Worm (Caenorhabditis elegans) whole organism, L2 larva: ENCODE data around the gene BE10.3.
A peak's percentile ranks its signal among the peaks of the same experiment; 100 is the strongest.

ENCODE experiments used
- aly-2 ChIP-seq: fragments of 150-350 bp; optimal IDR thresholded peaks from 2 replicates; lab custom pipeline; 2014; ENCODE audit warnings: missing biosample characterization, missing genetic modification characterization
- ama-1 ChIP-seq: fragments of 150-350 bp; optimal IDR thresholded peaks from 2 replicates; lab custom pipeline; 2018; ENCODE audit warnings: inconsistent platforms
- fos-1 ChIP-seq: fragments of 150-350 bp; optimal IDR thresholded peaks from 2 replicates; lab custom pipeline; 2014; ENCODE audit warnings: missing biosample characterization, missing genetic modification characterization
- lin-39 ChIP-seq: fragments of 150-350 bp; optimal IDR thresholded peaks from 2 replicates; lab custom pipeline; 2014; ENCODE audit warnings: missing biosample characterization, missing genetic modification reagents, missing genetic modification characterization
- nhr-11 ChIP-seq: fragments of 150-350 bp; optimal IDR thresholded peaks from 2 replicates; lab custom pipeline; 2014; ENCODE audit warnings: missing biosample characterization, missing genetic modification characterization
- nhr-237 ChIP-seq: fragments of 150-350 bp; optimal IDR thresholded peaks from 2 replicates; lab custom pipeline; 2014; ENCODE audit warnings: missing biosample characterization, missing genetic modification characterization
- nhr-25 ChIP-seq: fragments of 150-350 bp; sonication (generic microtip); optimal IDR thresholded peaks from 3 replicates; lab custom pipeline; 2014; ENCODE audit warnings: missing biosample characterization, missing genetic modification characterization
- snpc-4 ChIP-seq: fragments of 150-350 bp; optimal IDR thresholded peaks from 2 replicates; lab custom pipeline; 2014; ENCODE audit warnings: missing biosample characterization, missing genetic modification characterization

DNA sequence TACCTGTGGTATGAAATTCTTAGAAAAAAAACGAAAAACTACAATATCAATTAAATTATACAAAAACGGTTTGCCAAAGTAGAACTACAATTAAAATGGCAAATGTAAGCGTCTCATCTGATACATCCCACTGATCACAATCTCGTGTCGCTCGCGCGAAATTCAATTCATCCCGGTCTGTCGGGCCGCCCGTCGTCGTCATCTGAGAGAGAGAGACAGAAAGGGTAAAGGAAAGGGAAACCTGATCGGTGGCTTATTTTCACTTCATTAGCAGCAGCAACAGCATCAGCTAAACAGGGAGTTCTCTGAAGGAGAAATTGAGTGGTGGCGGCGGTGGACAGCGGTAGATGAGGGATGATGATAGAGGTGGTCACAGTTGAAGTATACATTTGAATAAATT is 7.3 kb upstream of the BE10.3 start:
- peak; percentile 47 for TF ChIP-seq fos-1 (tag; lab: Kevin White, UChicago)
- no peak for TF ChIP-seq snpc-4
- TF ChIP-seq ama-1 (lab: Kevin White, UChicago), result no peak
- TF ChIP-seq nhr-25 (tag; lab: Kevin White, UChicago), result peak; percentile 18
- TF ChIP-seq lin-39 (tag; lab: Kevin White, UChicago), result no peak
- no peak for TF ChIP-seq aly-2
- no peak for TF ChIP-seq nhr-11 (tag; lab: Kevin White, UChicago)
- no peak for TF ChIP-seq nhr-237 (tag; lab: Kevin White, UChicago)
